Fruit fly (Drosophila melanogaster) whole organism, wandering third instar larva: ENCODE measurements around the gene CG1979.

Experiments
- Abd-B ChIP-seq: fragments of >200 bp; optimal IDR thresholded peaks from 2 replicates; lab custom pipeline; 2017; ENCODE audit warnings: missing biosample characterization, missing genetic modification characterization
- GATAd ChIP-seq: sonication (Bioruptor generic); optimal IDR thresholded peaks from 2 replicates; lab custom pipeline; 2016; ENCODE audit warnings: missing biosample characterization, missing genetic modification characterization
- Hr78 ChIP-seq: fragments of >200 bp; optimal IDR thresholded peaks from 2 replicates; lab custom pipeline; 2017; ENCODE audit warnings: missing biosample characterization, missing genetic modification characterization
- Mio ChIP-seq: sonication (Bioruptor generic); optimal IDR thresholded peaks from 2 replicates; lab custom pipeline; 2016; ENCODE audit warnings: missing biosample characterization, missing genetic modification characterization
- OdsH ChIP-seq: fragments of 200-800 bp; sonication (Bioruptor generic); optimal IDR thresholded peaks from 2 replicates; lab custom pipeline; 2016; ENCODE audit warnings: missing biosample characterization, mild to moderate bottlenecking, missing genetic modification characterization
- Rel ChIP-seq, 2 experiments: fragments of 200-800 bp; sonication (Bioruptor generic) in 1 of 2; optimal IDR thresholded peaks; 2 replicates in 1 of 2; 3 replicates in 1 of 2; lab custom pipeline; 2016 to 2019; ENCODE audit warnings: mild to moderate bottlenecking in 2 of 2, missing biosample characterization in 2 of 2, missing genetic modification characterization in 2 of 2, moderate library complexity in 1 of 2
- Sp1 ChIP-seq: fragments of 200-800 bp; sonication (Bioruptor generic); optimal IDR thresholded peaks from 3 replicates; lab custom pipeline; 2019; ENCODE audit warnings: missing biosample characterization, mild to moderate bottlenecking, missing genetic modification characterization, moderate library complexity
- brk ChIP-seq: fragments of 200-800 bp; sonication (Bioruptor generic); optimal IDR thresholded peaks from 2 replicates; lab custom pipeline; 2016; ENCODE audit warnings: missing biosample characterization, mild to moderate bottlenecking, missing genetic modification characterization
- dsf ChIP-seq: sonication (Bioruptor generic); optimal IDR thresholded peaks from 2 replicates; lab custom pipeline; 2016; ENCODE audit warnings: missing biosample characterization, missing genetic modification characterization, borderline replicate concordance
- h ChIP-seq: fragments of 200-800 bp; sonication (Bioruptor generic); optimal IDR thresholded peaks from 3 replicates; lab custom pipeline; 2016; ENCODE audit warnings: missing biosample characterization, mild to moderate bottlenecking, missing genetic modification characterization
- lola ChIP-seq: fragments of >200 bp; optimal IDR thresholded peaks from 2 replicates; lab custom pipeline; 2017; ENCODE audit warnings: missing biosample characterization, missing genetic modification characterization
- usp ChIP-seq: fragments of >200 bp; optimal IDR thresholded peaks from 2 replicates; lab custom pipeline; 2017; ENCODE audit warnings: missing biosample characterization, missing genetic modification characterization

DNA sequence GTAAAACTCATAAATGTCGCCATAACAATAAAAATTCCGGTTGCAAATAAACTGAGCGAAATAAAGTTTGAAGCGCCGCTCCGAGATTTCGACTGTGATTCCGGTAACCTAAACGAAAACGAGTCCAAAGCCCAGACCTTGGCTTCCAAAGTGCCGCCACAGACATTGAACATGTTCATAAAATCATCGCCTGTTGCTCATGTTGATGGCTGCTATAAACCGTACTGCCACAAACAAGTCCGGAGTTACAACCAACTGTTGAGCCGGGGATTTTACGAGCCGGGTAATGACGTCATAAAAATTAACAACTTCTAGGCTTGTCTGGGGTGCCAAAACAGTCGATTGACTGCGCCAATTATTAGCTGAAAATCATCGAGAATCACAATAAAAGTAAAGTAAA, 25.8 kb upstream of the CG1979 start:
- TF ChIP-seq OdsH (GFP tag; lab: Kevin White, UChicago), result no peak
- no peak for TF ChIP-seq brk
- no peak for TF ChIP-seq Mio (GFP tag; lab: Kevin White, UChicago)
- no peak for TF ChIP-seq usp
- TF ChIP-seq GATAd (GFP tag; lab: Kevin White, UChicago), result no peak
- no peak for TF ChIP-seq Rel (GFP tag; optimal IDR thresholded peaks at IDR 0.05; lab: Kevin White, UChicago)
- TF ChIP-seq Rel (tag; optimal IDR thresholded peaks at IDR 0.05; lab: Kevin White, UChicago), result no peak
- no peak for TF ChIP-seq lola (GFP tag; lab: Kevin White, UChicago)
- no peak for TF ChIP-seq h
- TF ChIP-seq Sp1 (GFP tag; lab: Kevin White, UChicago), result no peak
- TF ChIP-seq Hr78, result no peak
- no peak for TF ChIP-seq dsf (GFP tag; lab: Kevin White, UChicago)
- TF ChIP-seq Abd-B (GFP tag; lab: Kevin White, UChicago), result no peak
